Worm (Caenorhabditis elegans): Measurements from ENCODE around the gene col-83.

Gene col-83

DNA sequence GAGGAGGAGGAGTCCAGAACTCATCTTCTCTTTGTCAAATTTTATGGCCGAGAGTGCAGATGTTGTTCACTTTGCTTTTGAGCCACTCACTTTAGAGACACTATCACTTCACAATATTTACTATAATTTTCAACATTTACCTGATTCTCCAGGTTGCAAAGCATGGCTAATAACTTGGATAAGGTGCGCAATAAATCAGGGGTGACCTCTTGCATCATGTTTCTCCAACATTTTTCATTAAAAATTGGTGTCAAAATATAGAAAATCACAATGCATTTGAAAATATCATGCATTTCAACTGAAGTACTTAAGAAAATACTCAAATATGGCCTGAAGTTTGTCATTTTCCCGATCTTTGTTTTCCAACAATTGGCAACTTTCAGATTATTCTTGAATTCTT, 50.2 kb downstream of the col-83 start:
- no peak for TF ChIP-seq tbx-11 (GFP tag; IDR thresholded peaks at IDR 0.05)
- no peak for TF ChIP-seq B0310.2 (tag; optimal IDR thresholded peaks at IDR 0.05)
- TF ChIP-seq tra-4 (tag; optimal IDR thresholded peaks at IDR 0.05) = no peak
- no peak for TF ChIP-seq aly-1 (tag; optimal IDR thresholded peaks at IDR 0.05)
- no peak for TF ChIP-seq ets-7 (tag; optimal IDR thresholded peaks at IDR 0.05)
- no peak for TF ChIP-seq ceh-36 (tag; optimal IDR thresholded peaks at IDR 0.05)
- no peak for TF ChIP-seq scrt-1 (GFP tag; IDR thresholded peaks at IDR 0.05)
- TF ChIP-seq flt-1 (GFP tag; IDR thresholded peaks at IDR 0.05) = no peak
- TF ChIP-seq sea-1 (GFP tag; conservative IDR thresholded peaks at IDR 0.05) = no peak
